Fruit fly (Drosophila melanogaster): Measurements from ENCODE around the gene CG9541.

Gene CG9541

DNA sequence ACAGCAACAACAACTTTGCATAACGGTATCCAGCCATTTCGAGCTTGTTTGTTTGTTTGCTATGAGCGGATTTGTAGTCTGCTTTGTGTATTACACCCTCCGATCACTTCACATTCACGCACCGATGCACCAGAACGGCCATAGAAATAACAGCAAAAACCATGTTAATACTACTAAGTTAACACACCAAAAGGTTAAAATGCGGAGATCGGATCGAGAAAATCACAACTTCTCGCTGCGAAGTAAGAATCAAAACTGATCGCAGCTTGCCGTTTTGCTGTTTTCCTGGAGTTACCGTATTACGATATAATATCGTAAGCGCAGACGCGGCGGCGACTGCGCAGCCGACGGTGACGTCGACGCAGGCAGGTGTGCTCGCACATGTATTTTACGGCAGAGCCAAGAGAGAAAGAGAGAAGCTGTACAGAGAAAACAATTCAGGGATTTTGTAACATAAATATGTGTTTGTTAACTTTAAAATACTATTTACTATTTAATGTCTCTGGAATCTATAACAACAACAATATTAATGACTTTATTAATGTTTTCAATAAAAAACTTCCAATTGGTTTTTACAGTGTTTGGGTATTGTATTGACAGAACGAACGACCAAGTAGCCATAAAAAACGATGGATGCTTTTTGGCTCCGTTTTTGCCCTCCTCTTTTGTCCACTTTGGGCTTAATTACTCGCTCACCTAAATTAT is 9.5 kb upstream of the CG9541 start, which contains the start of gene CG13101 (continued):
- TF ChIP-seq Jarid2 (GFP tag; optimal IDR thresholded peaks at IDR 0.05) (peak; percentile 78), knrl (GFP tag; IDR thresholded peaks at IDR 0.05; ENCODE audit: partially characterized antibody) (no peak), CG7745 (tag; optimal IDR thresholded peaks at IDR 0.05) (peak; percentile 80), CG17568 (GFP tag; optimal IDR thresholded peaks at IDR 0.05) (peak; percentile 91), CG13296 (GFP tag; optimal IDR thresholded peaks at IDR 0.05) (peak; percentile 93), CG4404 (GFP tag; IDR thresholded peaks at IDR 0.05) (peak; percentile 84), slbo (GFP tag; IDR thresholded peaks at IDR 0.05) (peak; percentile 94), NC2β (GFP tag; optimal IDR thresholded peaks at IDR 0.05) (peak; percentile 83), kah (GFP tag; optimal IDR thresholded peaks at IDR 0.05) (peak; percentile 68), Nf-YA (GFP tag; IDR thresholded peaks at IDR 0.05) (peak; percentile 83), cato (GFP tag; optimal IDR thresholded peaks at IDR 0.05; ENCODE audit: borderline replicate concordance) (peak; percentile 76), Neu2 (GFP tag; optimal IDR thresholded peaks at IDR 0.05; ENCODE audit: borderline replicate concordance) (no peak), her (GFP tag; optimal IDR thresholded peaks at IDR 0.05) (peak; percentile 66), bowl (GFP tag; IDR thresholded peaks at IDR 0.05) (peak; percentile 86), CG18011 (GFP tag; optimal IDR thresholded peaks at IDR 0.05) (peak; percentile 63), CG43689 (GFP tag; IDR thresholded peaks at IDR 0.05) (peak; percentile 83), CG9727 (GFP tag; optimal IDR thresholded peaks at IDR 0.05) (peak; percentile 95), CG10267 (tag; optimal IDR thresholded peaks at IDR 0.05) (peak; percentile 89), gfzf (GFP tag; optimal IDR thresholded peaks at IDR 0.05) (no peak), CG4360 (GFP tag; IDR thresholded peaks at IDR 0.05) (peak; percentile 62), tx (GFP tag; optimal IDR thresholded peaks at IDR 0.05) (peak; percentile 61), CG5180 (GFP tag; optimal IDR thresholded peaks at IDR 0.05) (peak; percentile 75), tio (GFP tag; optimal IDR thresholded peaks at IDR 0.05) (peak; percentile 91), Elba2 (GFP tag; optimal IDR thresholded peaks at IDR 0.05) (peak; percentile 41), p53 (GFP tag; optimal IDR thresholded peaks at IDR 0.05) (peak; percentile 5), tup (GFP tag; optimal IDR thresholded peaks at IDR 0.05) (peak; percentile 75), luna (GFP tag; optimal IDR thresholded peaks at IDR 0.05) (peak; percentile 4), trh (GFP tag; optimal IDR thresholded peaks at IDR 0.05) (peak; percentile 60), CG14965 (GFP tag; optimal IDR thresholded peaks at IDR 0.05; ENCODE audit: borderline replicate concordance) (no peak), Atf3 (GFP tag; optimal IDR thresholded peaks at IDR 0.05) (peak; percentile 79), Max (GFP tag; optimal IDR thresholded peaks at IDR 0.05) (peak; percentile 85), Trl (optimal IDR thresholded peaks at IDR 0.05) (peak; percentile 56 to 62), Trl (GFP tag; optimal IDR thresholded peaks at IDR 0.05) (peak; percentile 88), CG6654 (GFP tag; optimal IDR thresholded peaks at IDR 0.05) (peak; percentile 20), Meics (GFP tag; optimal IDR thresholded peaks at IDR 0.05) (peak; percentile 93), CG7987 (GFP tag; optimal IDR thresholded peaks at IDR 0.05) (peak; percentile 76), Dbx (GFP tag; IDR thresholded peaks at IDR 0.05) (peak; percentile 95), ap (GFP tag; IDR thresholded peaks at IDR 0.05) (peak; percentile 90), emc (GFP tag; optimal IDR thresholded peaks at IDR 0.05) (peak; percentile 70), Hey (tag; optimal IDR thresholded peaks at IDR 0.05) (peak; percentile 19), row (GFP tag; IDR thresholded peaks at IDR 0.05) (peak; percentile 96), wor (GFP tag; IDR thresholded peaks at IDR 0.05) (peak; percentile 85), gt (GFP tag; IDR thresholded peaks at IDR 0.05) (peak; percentile 69), CG17912 (GFP tag; optimal IDR thresholded peaks at IDR 0.05) (no peak), CG8281 (tag; optimal IDR thresholded peaks at IDR 0.05) (peak; percentile 87), CG7357 (GFP tag; IDR thresholded peaks at IDR 0.05) (peak; percentile 83; the same call in 2 of the 3 replicates), CG8478 (optimal IDR thresholded peaks at IDR 0.05) (no peak), pzg (GFP tag; optimal IDR thresholded peaks at IDR 0.05) (peak; percentile 2), CG14014 (GFP tag; IDR thresholded peaks at IDR 0.05) (peak; percentile 94), CHES-1-like (GFP tag; optimal IDR thresholded peaks at IDR 0.05) (peak; percentile 42)

Data from whole organism, embryonic.